Fruit fly (Drosophila melanogaster) whole organism, embryonic: ENCODE measurements around the gene CG32700.

ENCODE experiments used
- Asciz ChIP-seq: fragments of 200-800 bp; sonication (Bioruptor generic); optimal IDR thresholded peaks from 2 replicates; lab custom pipeline; 2017; ENCODE audit warnings: missing biosample characterization, mild to moderate bottlenecking, missing genetic modification characterization, missing genetic modification reagents
- B-H1 ChIP-seq: fragments of 200-800 bp; sonication (Bioruptor generic); IDR thresholded peaks from 3 replicates; pipeline ENCODE4 v1.3.6; 2022; ENCODE audit warnings: missing biosample characterization, missing genetic modification characterization
- BtbVII ChIP-seq: fragments of 200-800 bp; sonication (Bioruptor generic); optimal IDR thresholded peaks from 3 replicates; lab custom pipeline; 2017; ENCODE audit warnings: missing biosample characterization, mild to moderate bottlenecking, missing genetic modification characterization
- CG10274 ChIP-seq: fragments of 200-800 bp; sonication (Bioruptor generic); optimal IDR thresholded peaks from 3 replicates; lab custom pipeline; 2017; ENCODE audit warnings: missing biosample characterization, mild to moderate bottlenecking, missing genetic modification characterization
- CG10366 ChIP-seq: fragments of 200-800 bp; sonication (Bioruptor generic); IDR thresholded peaks from 2 replicates; pipeline ENCODE4 v1.3.6; 2022; ENCODE audit warnings: missing biosample characterization, missing genetic modification characterization
- CG10959 ChIP-seq: fragments of 200-800 bp; sonication (Bioruptor generic); IDR thresholded peaks from 2 replicates; pipeline ENCODE4 v1.3.6; 2022; ENCODE audit warnings: missing biosample characterization, missing genetic modification characterization
- CG12104 ChIP-seq: fragments of 200-800 bp; sonication (Bioruptor generic); optimal IDR thresholded peaks from 3 replicates; lab custom pipeline; 2016; ENCODE audit warnings: missing biosample characterization, missing genetic modification characterization
- CG12155 ChIP-seq: fragments of 200-800 bp; sonication (Bioruptor generic); optimal IDR thresholded peaks from 3 replicates; lab custom pipeline; 2016; ENCODE audit warnings: missing biosample characterization, missing genetic modification characterization
- CG1233 ChIP-seq: fragments of 200-800 bp; sonication (Bioruptor generic); optimal IDR thresholded peaks from 4 replicates; lab custom pipeline; 2018; ENCODE audit warnings: missing biosample characterization, mild to moderate bottlenecking, missing genetic modification characterization
- CG12942 ChIP-seq: fragments of 200-800 bp; sonication (Bioruptor generic); optimal IDR thresholded peaks from 3 replicates; lab custom pipeline; 2016; ENCODE audit warnings: missing biosample characterization, missing genetic modification characterization
- CG15011 ChIP-seq: fragments of 200-800 bp; sonication (Bioruptor generic); optimal IDR thresholded peaks from 3 replicates; lab custom pipeline; 2018; ENCODE audit warnings: missing biosample characterization, mild to moderate bottlenecking, missing genetic modification characterization
- CG15514 ChIP-seq: fragments of 200-800 bp; sonication (Bioruptor generic); optimal IDR thresholded peaks from 3 replicates; lab custom pipeline; 2017; ENCODE audit warnings: missing biosample characterization, missing genetic modification characterization, mild to moderate bottlenecking, moderate library complexity, missing genetic modification reagents
- CG16779 ChIP-seq: fragments of 200-800 bp; sonication (Bioruptor generic); IDR thresholded peaks from 2 replicates; pipeline ENCODE4 v1.3.6; 2022; ENCODE audit warnings: missing biosample characterization, missing genetic modification characterization
- CG18764 ChIP-seq: fragments of 200-800 bp; sonication (Bioruptor generic); optimal IDR thresholded peaks from 3 replicates; lab custom pipeline; 2016; ENCODE audit warnings: missing biosample characterization, missing genetic modification characterization
- CG2875 ChIP-seq: fragments of 200-800 bp; sonication (Bioruptor generic); optimal IDR thresholded peaks from 2 replicates; lab custom pipeline; 2017; ENCODE audit warnings: missing biosample characterization, mild to moderate bottlenecking, missing genetic modification characterization, missing genetic modification reagents
- CG2889 ChIP-seq: fragments of 200-800 bp; sonication (Bioruptor generic); IDR thresholded peaks from 3 replicates; pipeline ENCODE4 v1.3.6; 2022; ENCODE audit warnings: missing biosample characterization, missing genetic modification characterization
- CG3281 ChIP-seq: fragments of 200-800 bp; sonication (Bioruptor generic); optimal IDR thresholded peaks from 3 replicates; lab custom pipeline; 2017; ENCODE audit warnings: missing biosample characterization, mild to moderate bottlenecking, missing genetic modification characterization
- CG4404 ChIP-seq: fragments of 200-800 bp; sonication (Bioruptor generic); IDR thresholded peaks from 2 replicates; pipeline ENCODE4 v1.3.6; 2022; ENCODE audit warnings: missing biosample characterization, missing genetic modification characterization
- CG5953 ChIP-seq: fragments of 200-800 bp; sonication (Bioruptor generic); IDR thresholded peaks from 2 replicates; pipeline ENCODE4 v1.3.6; 2022; ENCODE audit warnings: missing biosample characterization, missing genetic modification characterization
- CG7271 ChIP-seq: fragments of 200-800 bp; sonication (Bioruptor generic); optimal IDR thresholded peaks from 2 replicates; lab custom pipeline; 2018; ENCODE audit warnings: missing biosample characterization, mild to moderate bottlenecking, missing genetic modification characterization, moderate library complexity
- CG8281 ChIP-seq: fragments of 200-800 bp; sonication (Bioruptor generic); optimal IDR thresholded peaks from 2 replicates; lab custom pipeline; 2018; ENCODE audit warnings: missing biosample characterization, mild to moderate bottlenecking, missing genetic modification characterization, moderate library complexity
- CG8478 ChIP-seq: fragments of >200 bp; optimal IDR thresholded peaks from 2 replicates; lab custom pipeline; 2018
- CG9727 ChIP-seq: fragments of 200-800 bp; sonication (Bioruptor generic); optimal IDR thresholded peaks from 3 replicates; lab custom pipeline; 2017; ENCODE audit warnings: missing biosample characterization, mild to moderate bottlenecking, missing genetic modification characterization
- CG9876 ChIP-seq: fragments of 200-800 bp; sonication (Bioruptor generic); optimal IDR thresholded peaks from 2 replicates; lab custom pipeline; 2016; ENCODE audit warnings: missing biosample characterization, missing genetic modification characterization
- Doc3 ChIP-seq: fragments of 200-800 bp; sonication (Bioruptor generic); IDR thresholded peaks from 3 replicates; pipeline ENCODE4 v1.3.6; 2022; ENCODE audit warnings: missing biosample characterization, missing genetic modification characterization; ENCODE audit not compliant: partially characterized antibody
- Drgx ChIP-seq: fragments of 200-800 bp; sonication (Bioruptor generic); IDR thresholded peaks from 2 replicates; pipeline ENCODE4 v1.3.6; 2022; ENCODE audit warnings: missing biosample characterization, missing genetic modification characterization
- Ets97D ChIP-seq: fragments of 200-800 bp; sonication (Bioruptor generic); optimal IDR thresholded peaks from 3 replicates; lab custom pipeline; 2016; ENCODE audit warnings: missing biosample characterization, missing genetic modification characterization
- Fer2 ChIP-seq: fragments of 200-800 bp; sonication (Bioruptor generic); optimal IDR thresholded peaks from 2 replicates; lab custom pipeline; 2018; ENCODE audit warnings: missing biosample characterization, mild to moderate bottlenecking, missing genetic modification characterization, moderate library complexity
- HHEX ChIP-seq: fragments of 200-800 bp; sonication (Bioruptor generic); optimal IDR thresholded peaks from 3 replicates; lab custom pipeline; 2017; ENCODE audit warnings: missing biosample characterization, mild to moderate bottlenecking, missing genetic modification characterization, missing genetic modification reagents
- Mad ChIP-seq: fragments of 200-800 bp; sonication (Bioruptor generic); optimal IDR thresholded peaks from 2 replicates; lab custom pipeline; 2016; ENCODE audit warnings: missing biosample characterization, missing genetic modification characterization
- Meics ChIP-seq: fragments of 200-800 bp; sonication (Bioruptor generic); optimal IDR thresholded peaks from 2 replicates; lab custom pipeline; 2017; ENCODE audit warnings: missing biosample characterization, mild to moderate bottlenecking, missing genetic modification characterization
- Ravus ChIP-seq: fragments of 200-800 bp; sonication (Bioruptor generic); IDR thresholded peaks from 2 replicates; pipeline ENCODE4 v1.3.6; 2022; ENCODE audit warnings: missing biosample characterization, missing genetic modification characterization
- Xbp1 ChIP-seq: fragments of 200-800 bp; sonication (Bioruptor generic); optimal IDR thresholded peaks from 3 replicates; lab custom pipeline; 2016; ENCODE audit warnings: missing biosample characterization, mild to moderate bottlenecking, missing genetic modification characterization
- ab ChIP-seq: fragments of 200-800 bp; sonication (Bioruptor generic); optimal IDR thresholded peaks from 2 replicates; lab custom pipeline; 2016; ENCODE audit warnings: missing biosample characterization, missing genetic modification characterization
- bcd ChIP-seq: fragments of 200-800 bp; sonication (Bioruptor generic); optimal IDR thresholded peaks from 2 replicates; lab custom pipeline; 2017; ENCODE audit warnings: missing biosample characterization, mild to moderate bottlenecking, missing genetic modification characterization
- corto ChIP-seq: fragments of 200-800 bp; sonication (Bioruptor generic); optimal IDR thresholded peaks from 2 replicates; lab custom pipeline; 2016; ENCODE audit warnings: missing biosample characterization, mild to moderate bottlenecking, missing genetic modification characterization, moderate library complexity
- dati ChIP-seq: fragments of 200-800 bp; sonication (Bioruptor generic); IDR thresholded peaks from 2 replicates; pipeline ENCODE4 v1.3.6; 2022; ENCODE audit warnings: missing biosample characterization, missing genetic modification characterization
- emc ChIP-seq: fragments of 200-800 bp; sonication (Bioruptor generic); optimal IDR thresholded peaks from 2 replicates; lab custom pipeline; 2016; ENCODE audit warnings: missing biosample characterization, missing genetic modification characterization
- hkb ChIP-seq, 2 experiments: fragments of 200-800 bp in 1 of 2; fragments of >200 bp in 1 of 2; sonication (Bioruptor generic) in 1 of 2; IDR thresholded peaks in 1 of 2; optimal IDR thresholded peaks in 1 of 2; 2 replicates each; pipeline versions ENCODE4 v1.3.6 to Lab custom; 2017 to 2022; ENCODE audit warnings: missing biosample characterization in 1 of 2, missing genetic modification characterization in 1 of 2
- inv ChIP-seq: fragments of 200-800 bp; sonication (Bioruptor generic); IDR thresholded peaks from 2 replicates; pipeline ENCODE4 v1.3.6; 2022; ENCODE audit warnings: missing biosample characterization, missing genetic modification characterization; ENCODE audit not compliant: partially characterized antibody
- kay ChIP-seq: fragments of 200-800 bp; sonication (Bioruptor generic); optimal IDR thresholded peaks from 2 replicates; lab custom pipeline; 2016; ENCODE audit warnings: missing biosample characterization, missing genetic modification characterization
- lab ChIP-seq: fragments of 200-800 bp; sonication (Bioruptor generic); optimal IDR thresholded peaks from 3 replicates; lab custom pipeline; 2017; ENCODE audit warnings: missing biosample characterization, missing genetic modification characterization, mild to moderate bottlenecking, moderate library complexity, missing genetic modification reagents
- ranshi ChIP-seq: fragments of 200-800 bp; sonication (Bioruptor generic); IDR thresholded peaks from 2 replicates; pipeline ENCODE4 v1.3.6; 2022; ENCODE audit warnings: missing biosample characterization, missing genetic modification characterization
- ro ChIP-seq: fragments of 200-800 bp; sonication (Bioruptor generic); IDR thresholded peaks from 2 replicates; pipeline ENCODE4 v1.3.6; 2022; ENCODE audit warnings: missing biosample characterization, missing genetic modification characterization
- sens ChIP-seq: fragments of 200-800 bp; sonication (Bioruptor generic); peaks from one replicate; lab custom pipeline; 2016; ENCODE audit warnings: missing biosample characterization, missing genetic modification characterization
- shn ChIP-seq: fragments of 200-800 bp; sonication (Bioruptor generic); optimal IDR thresholded peaks from 3 replicates; lab custom pipeline; 2016; ENCODE audit warnings: missing biosample characterization, missing genetic modification characterization

The CG32700 gene

dm6 chrX:9582659-9583317, 32.1 kb upstream of the CG32700 start (continued):
- no peak for TF ChIP-seq CG5953 (GFP tag; lab: Robert Waterston, UW)
- no peak for TF ChIP-seq ro
- TF ChIP-seq CG8478 = no peak
- no peak for TF ChIP-seq CG2875
- no peak for TF ChIP-seq Asciz
- no peak for TF ChIP-seq Ets97D (GFP tag; lab: Kevin White, UChicago)
- no peak for TF ChIP-seq CG7271
- TF ChIP-seq CG3281 (GFP tag; lab: Kevin White, UChicago) = peak; percentile 70
- no peak for TF ChIP-seq CG12942 (GFP tag; lab: Kevin White, UChicago)
- TF ChIP-seq CG2889 = no peak
- TF ChIP-seq corto = no peak
- TF ChIP-seq emc = no peak
- no peak for TF ChIP-seq CG12104 (GFP tag; lab: Kevin White, UChicago)
- no peak for TF ChIP-seq ab (GFP tag; lab: Kevin White, UChicago)
- no peak for TF ChIP-seq CG4404
- no peak for TF ChIP-seq Ravus (GFP tag; lab: Robert Waterston, UW)
- no peak for TF ChIP-seq dati
- peak; percentile 25 for TF ChIP-seq CG9727 (GFP tag; lab: Kevin White, UChicago)
- no peak for TF ChIP-seq Xbp1
- peak; percentile 55 for TF ChIP-seq lab (GFP tag; lab: Kevin White, UChicago)
- no peak for TF ChIP-seq inv (GFP tag; lab: Robert Waterston, UW)
- peak; percentile 36 for TF ChIP-seq CG15011 (GFP tag; lab: Kevin White, UChicago)
- peak; percentile 51; the same call in 1 of the 2 replicates for TF ChIP-seq Drgx (GFP tag; lab: Robert Waterston, UW)
- TF ChIP-seq CG8281 (tag; lab: Kevin White, UChicago) = peak; percentile 10
- TF ChIP-seq CG10366 = no peak
- TF ChIP-seq HHEX (GFP tag; lab: Kevin White, UChicago) = no peak
- no peak for TF ChIP-seq kay
- TF ChIP-seq CG10274 (GFP tag; lab: Kevin White, UChicago) = no peak
- TF ChIP-seq ranshi = no peak
- no peak for TF ChIP-seq BtbVII (GFP tag; lab: Kevin White, UChicago)
- TF ChIP-seq Meics (GFP tag; lab: Kevin White, UChicago) = peak; percentile 65
- no peak for TF ChIP-seq CG10959 (GFP tag; lab: Robert Waterston, UW)
- no peak for TF ChIP-seq Mad (GFP tag; lab: Kevin White, UChicago)
- TF ChIP-seq CG16779 (GFP tag; lab: Robert Waterston, UW) = no peak
- TF ChIP-seq hkb (optimal IDR thresholded peaks at IDR 0.05; lab: Kevin White, UChicago) = no peak
- TF ChIP-seq hkb (GFP tag; IDR thresholded peaks at IDR 0.05; lab: Robert Waterston, UW) = no peak
- no peak for TF ChIP-seq B-H1
- no peak for TF ChIP-seq sens
- TF ChIP-seq bcd (GFP tag; lab: Kevin White, UChicago) = peak; percentile 6
- peak; percentile 19 for TF ChIP-seq CG12155
- no peak for TF ChIP-seq CG9876
- no peak for TF ChIP-seq CG18764 (GFP tag; lab: Kevin White, UChicago)
- no peak for TF ChIP-seq CG15514 (GFP tag; lab: Kevin White, UChicago)
- no peak for TF ChIP-seq Doc3 (GFP tag; lab: Robert Waterston, UW)
- TF ChIP-seq Fer2 (tag; lab: Kevin White, UChicago) = no peak
- no peak for TF ChIP-seq CG1233 (GFP tag; lab: Kevin White, UChicago)
- TF ChIP-seq shn (GFP tag; lab: Kevin White, UChicago) = no peak
